Fruit fly (Drosophila melanogaster): ENCODE measurements around the gene Fkbp39.

dm6 chr3R:15375470-15375869, 42.5 kb upstream of the Fkbp39 start:
- TF ChIP-seq CG7101 (tag; optimal IDR thresholded peaks at IDR 0.05) (no peak), CG1620 (GFP tag; optimal IDR thresholded peaks at IDR 0.05) (no peak), cic (GFP tag; optimal IDR thresholded peaks at IDR 0.05) (no peak), CG11617 (GFP tag; optimal IDR thresholded peaks at IDR 0.05) (no peak), CG33017 (tag; optimal IDR thresholded peaks at IDR 0.05) (no peak), kay (GFP tag; ENCODE audit: borderline replicate concordance) (no peak), CG14711 (tag; optimal IDR thresholded peaks at IDR 0.05) (no peak), Clk (GFP tag; optimal IDR thresholded peaks at IDR 0.05) (no peak)

Data from whole organism, adult.